Fruit fly (Drosophila melanogaster) whole organism, embryonic: Measurements from ENCODE around the gene CG31249.

Experiments
- Atf6 ChIP-seq: fragments of 200-800 bp; sonication (Bioruptor generic); IDR thresholded peaks from 2 replicates; pipeline ENCODE4 v1.3.6; 2022; ENCODE audit warnings: missing biosample characterization, missing genetic modification characterization
- B-H1 ChIP-seq: fragments of 200-800 bp; sonication (Bioruptor generic); IDR thresholded peaks from 3 replicates; pipeline ENCODE4 v1.3.6; 2022; ENCODE audit warnings: missing biosample characterization, missing genetic modification characterization
- Bgb ChIP-seq: fragments of 200-800 bp; sonication (Bioruptor generic); IDR thresholded peaks from 2 replicates; pipeline ENCODE4 v1.3.6; 2022; ENCODE audit warnings: missing biosample characterization, missing genetic modification characterization; ENCODE audit not compliant: partially characterized antibody
- Blimp-1 ChIP-seq: fragments of 200-800 bp; sonication (Bioruptor generic); optimal IDR thresholded peaks from 3 replicates; lab custom pipeline; 2018; ENCODE audit warnings: missing biosample characterization, missing genetic modification characterization, mild to moderate bottlenecking, moderate library complexity, missing genetic modification reagents
- CG10431 ChIP-seq: fragments of 200-800 bp; sonication (Bioruptor generic); optimal IDR thresholded peaks from 3 replicates; lab custom pipeline; 2018; ENCODE audit warnings: missing biosample characterization, mild to moderate bottlenecking, missing genetic modification characterization
- CG11093 ChIP-seq: fragments of 200-800 bp; sonication (Bioruptor generic); IDR thresholded peaks from 3 replicates; pipeline ENCODE4 v1.3.6; 2022; ENCODE audit warnings: missing biosample characterization, missing genetic modification characterization
- CG11456 ChIP-seq: fragments of 200-800 bp; sonication (Bioruptor generic); IDR thresholded peaks from 3 replicates; pipeline ENCODE4 v1.3.6; 2022; ENCODE audit warnings: missing biosample characterization, missing genetic modification characterization
- CG15269 ChIP-seq: fragments of 200-800 bp; sonication (Bioruptor generic); optimal IDR thresholded peaks from 2 replicates; lab custom pipeline; 2018; ENCODE audit warnings: missing biosample characterization, mild to moderate bottlenecking, missing genetic modification characterization, moderate library complexity
- CG17612 ChIP-seq: fragments of 200-800 bp; sonication (Bioruptor generic); IDR thresholded peaks from 2 replicates; pipeline ENCODE4 v1.3.6; 2022; ENCODE audit warnings: missing biosample characterization, missing genetic modification characterization
- CG17912 ChIP-seq: fragments of 200-800 bp; sonication (Bioruptor generic); optimal IDR thresholded peaks from 2 replicates; lab custom pipeline; 2018; ENCODE audit warnings: missing biosample characterization, mild to moderate bottlenecking, missing genetic modification characterization
- CG1832 ChIP-seq: fragments of 200-800 bp; sonication (Bioruptor generic); optimal IDR thresholded peaks from 2 replicates; lab custom pipeline; 2017; ENCODE audit warnings: missing biosample characterization, mild to moderate bottlenecking, missing genetic modification characterization, inconsistent platforms
- CG2889 ChIP-seq: fragments of 200-800 bp; sonication (Bioruptor generic); IDR thresholded peaks from 3 replicates; pipeline ENCODE4 v1.3.6; 2022; ENCODE audit warnings: missing biosample characterization, missing genetic modification characterization
- CG3838 ChIP-seq: fragments of 200-800 bp; sonication (Bioruptor generic); optimal IDR thresholded peaks from 3 replicates; lab custom pipeline; 2016; ENCODE audit warnings: missing biosample characterization, missing genetic modification characterization
- CG43689 ChIP-seq: fragments of 200-800 bp; sonication (Bioruptor generic); IDR thresholded peaks from 2 replicates; pipeline ENCODE4 v1.3.6; 2022; ENCODE audit warnings: missing biosample characterization, missing genetic modification characterization
- CG7745 ChIP-seq: fragments of 200-800 bp; sonication (Bioruptor generic); optimal IDR thresholded peaks from 2 replicates; lab custom pipeline; 2018; ENCODE audit warnings: missing biosample characterization, mild to moderate bottlenecking, missing genetic modification characterization, moderate library complexity
- CG8388 ChIP-seq: fragments of 200-800 bp; sonication (Bioruptor generic); optimal IDR thresholded peaks from 2 replicates; lab custom pipeline; 2019; ENCODE audit warnings: missing biosample characterization, mild to moderate bottlenecking, missing genetic modification characterization, moderate library complexity
- CG8944 ChIP-seq: fragments of 200-800 bp; sonication (Bioruptor generic); optimal IDR thresholded peaks from 3 replicates; lab custom pipeline; 2016; ENCODE audit warnings: missing biosample characterization, missing genetic modification characterization
- Chrac-16 ChIP-seq: fragments of 200-800 bp; sonication (Bioruptor generic); optimal IDR thresholded peaks from 3 replicates; lab custom pipeline; 2016; ENCODE audit warnings: missing biosample characterization, missing genetic modification characterization
- Doc2 ChIP-seq: fragments of 200-800 bp; sonication (Bioruptor generic); IDR thresholded peaks from 2 replicates; pipeline ENCODE4 v1.3.6; 2022; ENCODE audit warnings: missing biosample characterization, missing genetic modification characterization
- E2f1 ChIP-seq: fragments of 200-800 bp; sonication (Bioruptor generic); IDR thresholded peaks from 2 replicates; pipeline ENCODE4 v1.3.6; 2022; ENCODE audit warnings: missing biosample characterization, missing genetic modification characterization
- Gug ChIP-seq: fragments of 200-800 bp; sonication (Bioruptor generic); IDR thresholded peaks from 4 replicates; pipeline ENCODE4 v1.3.6; 2022; ENCODE audit warnings: missing biosample characterization, missing genetic modification characterization
- NC2α ChIP-seq: fragments of 200-800 bp; sonication (Bioruptor generic); optimal IDR thresholded peaks from 2 replicates; lab custom pipeline; 2016; ENCODE audit warnings: missing biosample characterization, missing genetic modification characterization
- Ptx1 ChIP-seq: fragments of 200-800 bp; sonication (Bioruptor generic); IDR thresholded peaks from 2 replicates; pipeline ENCODE4 v1.3.6; 2022; ENCODE audit warnings: missing biosample characterization, missing genetic modification characterization
- Rfx ChIP-seq: fragments of 200-800 bp; sonication (Bioruptor generic); IDR thresholded peaks from 2 replicates; pipeline ENCODE4 v1.3.6; 2022; ENCODE audit warnings: missing biosample characterization, missing genetic modification characterization
- Rx ChIP-seq: fragments of 200-800 bp; sonication (Bioruptor generic); IDR thresholded peaks from 2 replicates; pipeline ENCODE4 v1.3.6; 2022; ENCODE audit warnings: missing biosample characterization, missing genetic modification characterization
- Ssrp ChIP-seq: fragments of 200-800 bp; sonication (Bioruptor generic); optimal IDR thresholded peaks from 2 replicates; lab custom pipeline; 2018; ENCODE audit warnings: missing biosample characterization, mild to moderate bottlenecking, missing genetic modification characterization, moderate library complexity
- Xrp1 ChIP-seq: fragments of 200-800 bp; sonication (Bioruptor generic); IDR thresholded peaks from 2 replicates; pipeline ENCODE4 v1.3.6; 2022; ENCODE audit warnings: missing biosample characterization, missing genetic modification characterization
- ara ChIP-seq: fragments of 200-800 bp; sonication (Bioruptor generic); IDR thresholded peaks from 2 replicates; pipeline ENCODE4 v1.3.6; 2022; ENCODE audit warnings: missing biosample characterization, missing genetic modification characterization
- cad ChIP-seq: fragments of >200 bp; optimal IDR thresholded peaks from 2 replicates; lab custom pipeline; 2017; ENCODE audit warnings: missing biosample characterization, missing genetic modification characterization
- ci ChIP-seq: fragments of 200-800 bp; sonication (Bioruptor generic); IDR thresholded peaks from 3 replicates; pipeline ENCODE4 v1.3.6; 2022; ENCODE audit warnings: missing biosample characterization, missing genetic modification characterization
- dan ChIP-seq: fragments of 200-800 bp; sonication (Bioruptor generic); IDR thresholded peaks from 2 replicates; pipeline ENCODE4 v1.3.6; 2022; ENCODE audit warnings: missing biosample characterization, missing genetic modification characterization
- esg ChIP-seq: fragments of 200-800 bp; sonication (Bioruptor generic); conservative IDR thresholded peaks from 2 replicates; pipeline ENCODE4 v1.3.6; 2022; ENCODE audit warnings: missing biosample characterization, missing genetic modification characterization
- ewg ChIP-seq: fragments of 200-800 bp; sonication (Bioruptor generic); optimal IDR thresholded peaks from 3 replicates; lab custom pipeline; 2017; ENCODE audit warnings: mild to moderate bottlenecking, missing biosample characterization, missing genetic modification reagents, missing genetic modification characterization
- gce ChIP-seq: fragments of 200-800 bp; sonication (Bioruptor generic); IDR thresholded peaks from 3 replicates; pipeline ENCODE4 v1.3.6; 2022; ENCODE audit warnings: missing biosample characterization, missing genetic modification characterization
- gcm ChIP-seq: fragments of 200-800 bp; sonication (Bioruptor generic); optimal IDR thresholded peaks from 2 replicates; lab custom pipeline; 2019; ENCODE audit warnings: missing biosample characterization, mild to moderate bottlenecking, missing genetic modification characterization, moderate library complexity
- grn ChIP-seq: fragments of 200-800 bp; sonication (Bioruptor generic); optimal IDR thresholded peaks from 3 replicates; lab custom pipeline; 2017; ENCODE audit warnings: missing biosample characterization, missing genetic modification characterization
- kay ChIP-seq: fragments of 200-800 bp; sonication (Bioruptor generic); optimal IDR thresholded peaks from 2 replicates; lab custom pipeline; 2016; ENCODE audit warnings: missing biosample characterization, missing genetic modification characterization
- maf-S ChIP-seq: fragments of 200-800 bp; sonication (Bioruptor generic); optimal IDR thresholded peaks from 2 replicates; lab custom pipeline; 2016; ENCODE audit warnings: missing biosample characterization, missing genetic modification characterization
- nom ChIP-seq: fragments of 200-800 bp; sonication (Bioruptor generic); optimal IDR thresholded peaks from 2 replicates; lab custom pipeline; 2017; ENCODE audit warnings: missing biosample characterization, missing genetic modification characterization, mild to moderate bottlenecking, moderate library complexity, missing genetic modification reagents
- peb ChIP-seq: fragments of 200-800 bp; sonication (Bioruptor generic); IDR thresholded peaks from 2 replicates; pipeline ENCODE4 v1.3.6; 2022; ENCODE audit warnings: missing biosample characterization, missing genetic modification characterization
- pho ChIP-seq: fragments of 200-800 bp; sonication (Bioruptor generic); optimal IDR thresholded peaks from 2 replicates; lab custom pipeline; 2016; ENCODE audit warnings: missing biosample characterization, missing genetic modification characterization
- pita ChIP-seq: fragments of 200-800 bp; sonication (Bioruptor generic); optimal IDR thresholded peaks from 2 replicates; lab custom pipeline; 2017; ENCODE audit warnings: missing biosample characterization, mild to moderate bottlenecking, missing genetic modification characterization
- pnt ChIP-seq: fragments of 200-800 bp; sonication (Bioruptor generic); optimal IDR thresholded peaks from 3 replicates; lab custom pipeline; 2016; ENCODE audit warnings: missing biosample characterization, missing genetic modification characterization
- pros ChIP-seq: fragments of 200-800 bp; sonication (Bioruptor generic); optimal IDR thresholded peaks from 3 replicates; lab custom pipeline; 2019; ENCODE audit warnings: missing biosample characterization, mild to moderate bottlenecking, missing genetic modification characterization, moderate library complexity
- pum ChIP-seq: fragments of 200-800 bp; sonication (Bioruptor generic); optimal IDR thresholded peaks from 2 replicates; lab custom pipeline; 2016; ENCODE audit warnings: missing biosample characterization, missing genetic modification characterization
- shn ChIP-seq: fragments of 200-800 bp; sonication (Bioruptor generic); optimal IDR thresholded peaks from 3 replicates; lab custom pipeline; 2016; ENCODE audit warnings: missing biosample characterization, missing genetic modification characterization
- trem ChIP-seq: fragments of 200-800 bp; optimal IDR thresholded peaks from 3 replicates; lab custom pipeline; 2019; ENCODE audit warnings: missing biosample characterization, mild to moderate bottlenecking, missing genetic modification characterization, moderate library complexity
- twi ChIP-seq: fragments of 200-800 bp; optimal IDR thresholded peaks from 2 replicates; lab custom pipeline; 2019; ENCODE audit warnings: missing biosample characterization, mild to moderate bottlenecking, missing genetic modification characterization, moderate library complexity
- wor ChIP-seq: fragments of 200-800 bp; sonication (Bioruptor generic); IDR thresholded peaks from 2 replicates; pipeline ENCODE4 v1.3.6; 2022; ENCODE audit warnings: missing biosample characterization, missing genetic modification characterization
- zf30C ChIP-seq: fragments of 200-800 bp; sonication (Bioruptor generic); optimal IDR thresholded peaks from 3 replicates; lab custom pipeline; 2018; ENCODE audit warnings: missing biosample characterization, mild to moderate bottlenecking, missing genetic modification characterization
- zfh1 ChIP-seq: fragments of 200-800 bp; sonication (Bioruptor generic); IDR thresholded peaks from 3 replicates; pipeline ENCODE4 v1.3.6; 2022; ENCODE audit warnings: missing biosample characterization, missing genetic modification characterization
- zfh2 ChIP-seq: fragments of 200-800 bp; sonication (Bioruptor generic); optimal IDR thresholded peaks from 2 replicates; lab custom pipeline; 2016; ENCODE audit warnings: missing biosample characterization, missing genetic modification characterization

CG31249 gene

dm6 chr3R:17716858-17717596 is 30.2 kb upstream of the CG31249 start (continued):
- TF ChIP-seq NC2α (GFP tag; lab: Kevin White, UChicago) (no peak), Xrp1 (GFP tag; lab: Robert Waterston, UW) (no peak), CG10431 (GFP tag; lab: Kevin White, UChicago) (no peak), CG15269 (tag; lab: Kevin White, UChicago) (peak; percentile 19), wor (GFP tag; lab: Robert Waterston, UW) (no peak), B-H1 (no peak), esg (GFP tag; lab: Robert Waterston, UW) (no peak), shn (GFP tag; lab: Kevin White, UChicago) (peak; percentile 48), trem (tag; lab: Kevin White, UChicago) (no peak), pros (GFP tag; lab: Kevin White, UChicago) (peak; percentile 68), pita (no peak), dan (no peak), E2f1 (GFP tag; lab: Robert Waterston, UW) (no peak), CG11456 (no peak), CG43689 (GFP tag; lab: Robert Waterston, UW) (no peak), pum (GFP tag; lab: Kevin White, UChicago) (no peak), nom (GFP tag; lab: Kevin White, UChicago) (peak; percentile 75), gce (no peak), CG1832 (peak; percentile 98), kay (GFP tag; lab: Kevin White, UChicago) (no peak), Rx (GFP tag; lab: Robert Waterston, UW) (no peak), CG7745 (tag; lab: Kevin White, UChicago) (peak; percentile 16), pho (GFP tag; lab: Kevin White, UChicago) (peak; percentile 17), zfh2 (peak; percentile 51), grn (GFP tag; lab: Kevin White, UChicago) (no peak), Ptx1 (GFP tag; lab: Robert Waterston, UW) (no peak), Blimp-1 (GFP tag; lab: Kevin White, UChicago) (peak; percentile 15), Gug (GFP tag; lab: Robert Waterston, UW) (no peak), peb (GFP tag; lab: Robert Waterston, UW) (no peak), Ssrp (tag; lab: Kevin White, UChicago) (no peak), zf30C (GFP tag; lab: Kevin White, UChicago) (no peak), gcm (peak; percentile 7), CG8944 (GFP tag; lab: Kevin White, UChicago) (no peak), CG17912 (no peak), Atf6 (GFP tag; lab: Robert Waterston, UW) (no peak), Chrac-16 (GFP tag; lab: Kevin White, UChicago) (no peak), ewg (peak; percentile 82), CG2889 (GFP tag; lab: Robert Waterston, UW) (no peak), cad (GFP tag; lab: Kevin White, UChicago) (peak; percentile 49), Rfx (no peak), CG8388 (GFP tag; lab: Kevin White, UChicago) (peak; percentile 25), maf-S (GFP tag; lab: Kevin White, UChicago) (peak; percentile 23), ara (no peak), Doc2 (GFP tag; lab: Robert Waterston, UW) (no peak), CG17612 (no peak), Bgb (GFP tag; lab: Robert Waterston, UW) (no peak), ci (GFP tag; lab: Robert Waterston, UW) (no peak), zfh1 (no peak), pnt (no peak), CG3838 (no peak), twi (tag; lab: Kevin White, UChicago) (no peak), CG11093 (GFP tag; lab: Robert Waterston, UW) (no peak)
